Worm (Caenorhabditis elegans) whole organism, L4 larva: Measurements from ENCODE around the gene phat-8.

Experiments used
- F44E2.7 ChIP-seq: fragments of 200-800 bp; sonication (Bioruptor generic); IDR thresholded peaks from 2 replicates; pipeline ENCODE4 v2.1.2; 2022; ENCODE audit warnings: missing genetic modification characterization, missing compliant biosample characterization
- R02D3.7 ChIP-seq: fragments of 150-350 bp; sonication (generic microtip); optimal IDR thresholded peaks from 3 replicates; lab custom pipeline; 2014; ENCODE audit warnings: missing biosample characterization, missing genetic modification characterization
- aly-2 ChIP-seq: sonication (generic microtip); optimal IDR thresholded peaks from 2 replicates; lab custom pipeline; 2018; ENCODE audit warnings: missing biosample characterization, missing genetic modification characterization
- ama-1 ChIP-seq: fragments of 150-350 bp; optimal IDR thresholded peaks from 2 replicates; lab custom pipeline; 2014; ENCODE audit warnings: inconsistent platforms, mixed read lengths
- ceh-20 ChIP-seq: fragments of 200-800 bp; sonication (Bioruptor generic); IDR thresholded peaks from 2 replicates; pipeline ENCODE4 v1.3.6; 2022; ENCODE audit warnings: missing genetic modification reagents, missing genetic modification characterization, missing compliant biosample characterization
- daf-12 ChIP-seq: fragments of 150-350 bp; optimal IDR thresholded peaks from 2 replicates; lab custom pipeline; 2014; ENCODE audit warnings: missing biosample characterization, missing genetic modification reagents, missing genetic modification characterization
- dmd-8 ChIP-seq: fragments of 200-800 bp; sonication (Bioruptor generic); IDR thresholded peaks from 2 replicates; pipeline ENCODE4 v1.3.6; 2022; ENCODE audit warnings: missing genetic modification characterization, missing compliant biosample characterization
- dmd-9 ChIP-seq: fragments of 200-800 bp; sonication (Bioruptor generic); IDR thresholded peaks from 2 replicates; pipeline ENCODE4 v1.3.6; 2022; ENCODE audit warnings: missing genetic modification reagents, missing genetic modification characterization, missing compliant biosample characterization
- egl-43 ChIP-seq: fragments of 200-800 bp; sonication (Bioruptor generic); IDR thresholded peaks from 2 replicates; pipeline ENCODE4 v1.3.6; 2022; ENCODE audit warnings: missing genetic modification reagents, missing genetic modification characterization, missing compliant biosample characterization
- jun-1 ChIP-seq: fragments of 150-350 bp; optimal IDR thresholded peaks from 2 replicates; lab custom pipeline; 2014; ENCODE audit warnings: missing biosample characterization, missing genetic modification reagents, missing genetic modification characterization
- lim-7 ChIP-seq: fragments of 200-800 bp; sonication (Bioruptor generic); IDR thresholded peaks from 2 replicates; pipeline ENCODE4 v1.3.6; 2022; ENCODE audit warnings: missing genetic modification characterization, missing compliant biosample characterization
- lin-1 ChIP-seq: fragments of 200-800 bp; sonication (Bioruptor generic); IDR thresholded peaks from 2 replicates; pipeline ENCODE4 v1.3.6; 2022; ENCODE audit warnings: missing genetic modification reagents, missing genetic modification characterization, missing compliant biosample characterization
- madf-9 ChIP-seq: fragments of 200-800 bp; sonication (Bioruptor generic); conservative IDR thresholded peaks from 2 replicates; pipeline ENCODE4 v1.3.6; 2022; ENCODE audit warnings: missing genetic modification reagents, missing genetic modification characterization, missing compliant biosample characterization
- mxl-2 ChIP-seq: fragments of 200-800 bp; sonication (Bioruptor generic); conservative IDR thresholded peaks from 2 replicates; pipeline ENCODE4 v1.3.6; 2022; ENCODE audit warnings: missing genetic modification reagents, missing genetic modification characterization, missing compliant biosample characterization
- mxl-3 ChIP-seq: fragments of 200-800 bp; sonication (Bioruptor generic); optimal IDR thresholded peaks from 2 replicates; lab custom pipeline; 2018; ENCODE audit warnings: mild to moderate bottlenecking, missing genetic modification characterization, missing compliant biosample characterization
- nhr-6 ChIP-seq: fragments of 150-350 bp; optimal IDR thresholded peaks from 2 replicates; lab custom pipeline; 2014; ENCODE audit warnings: missing biosample characterization, missing genetic modification characterization
- pha-4 ChIP-seq, 2 experiments: fragments of 150-350 bp in 1 of 2; fragments of 200-800 bp in 1 of 2; sonication (Bioruptor generic) in 1 of 2; IDR thresholded peaks in 1 of 2; optimal IDR thresholded peaks in 1 of 2; 2 replicates each; pipeline versions ENCODE4 v1.3.6 to Lab custom; 2014 to 2022; ENCODE audit warnings: missing genetic modification characterization in 2 of 2, missing genetic modification reagents in 2 of 2, missing biosample characterization in 1 of 2, missing compliant biosample characterization in 1 of 2
- php-3 ChIP-seq: fragments of 200-800 bp; sonication (Bioruptor generic); IDR thresholded peaks from 2 replicates; pipeline ENCODE4 v1.3.6; 2022; ENCODE audit warnings: missing genetic modification reagents, missing genetic modification characterization, missing compliant biosample characterization
- set-16 ChIP-seq: fragments of 200-800 bp; sonication (Bioruptor generic); IDR thresholded peaks from 2 replicates; pipeline ENCODE4 v1.3.6; 2022; ENCODE audit warnings: missing genetic modification reagents, missing genetic modification characterization, missing compliant biosample characterization
- unc-130 ChIP-seq: sonication (generic microtip); optimal IDR thresholded peaks from 2 replicates; lab custom pipeline; 2016; ENCODE audit warnings: missing genetic modification reagents, missing genetic modification characterization, missing compliant biosample characterization
- unc-39 ChIP-seq: sonication (generic microtip); optimal IDR thresholded peaks from 2 replicates; lab custom pipeline; 2017; ENCODE audit warnings: missing biosample characterization, missing genetic modification characterization
- unc-62 ChIP-seq, 3 experiments: fragments of 150-350 bp in 1 of 3; sonication (generic microtip); optimal IDR thresholded peaks in 2 of 3; peaks in 1 of 3; 1 replicate in 1 of 3; 2 replicates in 2 of 3; lab custom pipeline; 2014 to 2017; ENCODE audit warnings: missing biosample characterization in 3 of 3, missing genetic modification characterization in 3 of 3, missing genetic modification reagents in 3 of 3, missing genotype in 1 of 3
- vab-7 ChIP-seq: fragments of 200-800 bp; sonication (Bioruptor generic); IDR thresholded peaks from 2 replicates; pipeline ENCODE4 v1.3.6; 2022; ENCODE audit warnings: missing genetic modification reagents, missing genetic modification characterization, missing compliant biosample characterization
- zip-11 ChIP-seq: fragments of 200-800 bp; sonication (Bioruptor generic); IDR thresholded peaks from 2 replicates; pipeline ENCODE4 v1.3.6; 2022; ENCODE audit warnings: missing genetic modification characterization, missing compliant biosample characterization

The phat-8 gene

ce11 chrII:12425644-12426222 lies 45.9 kb upstream of the phat-8 start, which contains the start of gene daf-22 (continued):
- TF ChIP-seq php-3 (GFP tag; lab: Robert Waterston, UW) (no peak), ama-1 (lab: Kevin White, UChicago) (no peak), unc-62 (GFP tag; optimal IDR thresholded peaks at IDR 0.05 in 1 of 2; lab: Kevin White, UChicago) (no peak), unc-62 (tag; optimal IDR thresholded peaks at IDR 0.05; lab: Kevin White, UChicago) (no peak)

ce11 chrII:12429743-12430142 lies 41.9 kb upstream of the phat-8 start, which contains the start of gene Y57A10C.8:
Gene Y57A10C.8 (minus strand): TSS chrII:12429843.
- TF ChIP-seq unc-62 (GFP tag; optimal IDR thresholded peaks at IDR 0.05 in 1 of 2; lab: Kevin White, UChicago): peak in 1 of 2 experiments; percentile 8
- no peak for TF ChIP-seq unc-62 (tag; optimal IDR thresholded peaks at IDR 0.05; lab: Kevin White, UChicago)
- TF ChIP-seq unc-39 (tag; lab: Kevin White, UChicago): no peak
- TF ChIP-seq, all 104 proteins: peak for 1

ce11 chrII:12432356-12432755 lies 39.2 kb upstream of the phat-8 start, which contains the start of gene dct-12:
Gene dct-12 (minus strand): TSS chrII:12432456.
- TF ChIP-seq mxl-3 (GFP tag; lab: Kevin White, UChicago) (no peak), unc-62 (GFP tag; optimal IDR thresholded peaks at IDR 0.05 in 1 of 2; lab: Kevin White, UChicago) (peak in 1 of 2 experiments; percentile 70), unc-62 (tag; optimal IDR thresholded peaks at IDR 0.05; lab: Kevin White, UChicago) (no peak)

- TF ChIP-seq dmd-8 (GFP tag; lab: Robert Waterston, UW): 0 out of 2 replicates have a peak, but pooled peaks have one; percentile 47
- TF ChIP-seq vab-7 (GFP tag; lab: Robert Waterston, UW): peak; percentile 42; the same call in 1 of the 2 replicates
- no peak for TF ChIP-seq unc-130 (GFP tag; lab: Kevin White, UChicago)
- TF ChIP-seq madf-9: no peak
- peak; percentile 57; the same call in 1 of the 2 replicates for TF ChIP-seq egl-43 (GFP tag; lab: Robert Waterston, UW)
- peak; percentile 18; the same call in 1 of the 2 replicates for TF ChIP-seq pha-4 (GFP tag; IDR thresholded peaks at IDR 0.05; lab: Robert Waterston, UW)
- no peak for TF ChIP-seq pha-4 (tag; optimal IDR thresholded peaks at IDR 0.05; lab: Kevin White, UChicago)
- peak; percentile 62 for TF ChIP-seq set-16 (GFP tag; lab: Robert Waterston, UW)
- TF ChIP-seq lim-7 (GFP tag; lab: Robert Waterston, UW): peak; percentile 63; the same call in 1 of the 2 replicates
- TF ChIP-seq F44E2.7 (GFP tag; lab: Robert Waterston, UW): no peak
- TF ChIP-seq dmd-9 (GFP tag; lab: Robert Waterston, UW): 0 out of 2 replicates have a peak, but pooled peaks have one; percentile 61
Observed at ce11 chrII:12435202-12435872, 36.3 kb upstream of the phat-8 start.

- TF ChIP-seq lim-7 (GFP tag; lab: Robert Waterston, UW): 0 out of 2 replicates have a peak, but pooled peaks have one; percentile 32
- TF ChIP-seq R02D3.7 (tag; lab: Kevin White, UChicago): no peak
- TF ChIP-seq aly-2 (tag; lab: Kevin White, UChicago): no peak
Observed at ce11 chrII:12436717-12437116, 34.9 kb upstream of the phat-8 start.

- TF ChIP-seq mxl-2 (GFP tag; lab: Robert Waterston, UW): no peak
- TF ChIP-seq ceh-20 (GFP tag; lab: Robert Waterston, UW): no peak
- no peak for TF ChIP-seq jun-1 (tag; lab: Kevin White, UChicago)
- TF ChIP-seq nhr-6 (tag; lab: Kevin White, UChicago): no peak
- no peak for TF ChIP-seq lin-1
- no peak for TF ChIP-seq zip-11 (GFP tag; lab: Robert Waterston, UW)
- TF ChIP-seq daf-12 (tag; lab: Kevin White, UChicago): no peak
Observed at ce11 chrII:12438441-12438840, 33.2 kb upstream of the phat-8 start, which contains the start of gene Y57A10C.9. Gene Y57A10C.9 (minus strand): TSS chrII:12438541.

- TF ChIP-seq set-16 (GFP tag; lab: Robert Waterston, UW): peak; percentile 12; the same call in 1 of the 2 replicates
Observed at ce11 chrII:12441164-12441563, 30.4 kb upstream of the phat-8 start, which contains the start of gene Y57A10C.10. Gene Y57A10C.10 (minus strand): TSS chrII:12441264.
